Worm (Caenorhabditis elegans) whole organism, L1 larva: ENCODE data around the gene polh-1.
A peak's percentile ranks its signal among the peaks of the same experiment; 100 is the strongest.

Experiments
- C04F5.9 ChIP-seq: sonication (generic microtip); optimal IDR thresholded peaks from 2 replicates; lab custom pipeline; 2016; ENCODE audit warnings: missing genetic modification characterization, missing compliant biosample characterization
- aly-2 ChIP-seq: fragments of 150-350 bp; optimal IDR thresholded peaks from 2 replicates; lab custom pipeline; 2014; ENCODE audit warnings: missing biosample characterization, missing genetic modification characterization
- blmp-1 ChIP-seq: fragments of 150-350 bp; optimal IDR thresholded peaks from 2 replicates; lab custom pipeline; 2014; ENCODE audit warnings: missing biosample characterization, missing genetic modification characterization
- dsc-1 ChIP-seq: sonication (generic microtip); optimal IDR thresholded peaks from 2 replicates; lab custom pipeline; 2016; ENCODE audit warnings: mild to moderate bottlenecking, missing genetic modification characterization, missing compliant biosample characterization
- jun-1 ChIP-seq: fragments of 150-350 bp; optimal IDR thresholded peaks from 2 replicates; lab custom pipeline; 2014; ENCODE audit warnings: missing biosample characterization, missing genetic modification reagents, missing genetic modification characterization
- lin-15B ChIP-seq: fragments of 150-350 bp; sonication (generic microtip); optimal IDR thresholded peaks from 3 replicates; lab custom pipeline; 2014; ENCODE audit warnings: missing biosample characterization, missing genetic modification characterization
- lsy-2 ChIP-seq, 2 experiments: fragments of 150-350 bp; optimal IDR thresholded peaks; 2 replicates each; lab custom pipeline; 2014; ENCODE audit warnings: missing biosample characterization in 2 of 2, missing genetic modification characterization in 2 of 2
- mdl-1 ChIP-seq, 2 experiments: fragments of 150-350 bp; optimal IDR thresholded peaks; 2 replicates each; lab custom pipeline; 2014 to 2017; ENCODE audit warnings: missing biosample characterization in 2 of 2, missing genetic modification characterization in 2 of 2, inconsistent platforms in 1 of 2
- mep-1 ChIP-seq: fragments of 150-350 bp; optimal IDR thresholded peaks from 2 replicates; lab custom pipeline; 2014; ENCODE audit warnings: missing biosample characterization, missing genetic modification characterization
- nhr-47 ChIP-seq: sonication (generic microtip); optimal IDR thresholded peaks from 2 replicates; lab custom pipeline; 2016; ENCODE audit warnings: mild to moderate bottlenecking, missing genetic modification characterization, moderate library complexity, missing compliant biosample characterization
- skn-1 ChIP-seq: fragments of 150-350 bp; optimal IDR thresholded peaks from 2 replicates; lab custom pipeline; 2014; ENCODE audit warnings: missing biosample characterization, missing genetic modification characterization
- unc-62 ChIP-seq: fragments of 150-350 bp; optimal IDR thresholded peaks from 2 replicates; lab custom pipeline; 2014; ENCODE audit warnings: missing biosample characterization, missing genetic modification reagents, missing genetic modification characterization
- ztf-11 ChIP-seq, 2 experiments: sonication (generic microtip); optimal IDR thresholded peaks; 2 replicates each; lab custom pipeline; 2016 to 2017; ENCODE audit warnings: missing genetic modification characterization in 2 of 2, missing biosample characterization in 1 of 2, missing compliant biosample characterization in 1 of 2

DNA sequence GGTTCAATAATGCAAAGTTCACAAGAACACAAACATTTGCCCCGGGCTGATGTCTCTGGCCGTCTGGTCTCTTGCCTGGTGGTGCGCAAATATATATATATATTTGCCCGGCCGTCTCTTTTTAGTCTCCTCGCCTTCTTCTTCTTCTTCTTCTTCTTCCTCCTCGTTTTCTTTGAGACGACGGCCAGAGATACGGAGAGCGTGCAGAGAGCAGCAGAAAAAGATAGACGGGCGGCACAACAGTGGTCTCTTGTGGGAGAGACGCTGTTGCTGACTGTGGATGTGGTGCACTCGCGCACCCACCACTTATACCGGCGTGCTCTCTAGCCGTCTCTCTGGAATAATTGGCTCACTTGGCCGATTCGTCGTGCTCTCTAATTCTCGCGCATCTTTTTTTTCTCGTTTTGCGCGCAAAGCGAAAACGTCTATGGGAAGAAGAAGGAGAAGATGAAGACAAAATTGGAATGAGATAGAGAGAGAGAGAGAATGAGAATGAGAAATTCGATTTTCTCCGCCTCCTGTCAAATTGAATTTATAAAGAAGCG, 28.9 kb downstream of the polh-1 start:
- TF ChIP-seq dsc-1 (tag; lab: Kevin White, UChicago), result peak; percentile 98
- TF ChIP-seq nhr-47 (tag; lab: Kevin White, UChicago), result peak; percentile 99
- peak; percentile 77 for TF ChIP-seq C04F5.9
- peak; percentile 87 for TF ChIP-seq skn-1
- TF ChIP-seq lsy-2 (tag; optimal IDR thresholded peaks at IDR 0.05; lab: Kevin White, UChicago), result peak; percentile 86 to 90
- TF ChIP-seq mep-1 (tag; lab: Kevin White, UChicago), result peak; percentile 87
- TF ChIP-seq mdl-1 (tag; optimal IDR thresholded peaks at IDR 0.05; lab: Kevin White, UChicago), result peak; percentile 71 to 91
- TF ChIP-seq aly-2 (tag; lab: Kevin White, UChicago), result peak; percentile 80
- TF ChIP-seq unc-62 (GFP tag; lab: Kevin White, UChicago), result peak; percentile 93
- TF ChIP-seq lin-15B (tag; lab: Kevin White, UChicago), result no peak
- TF ChIP-seq ztf-11 (tag; optimal IDR thresholded peaks at IDR 0.05; lab: Kevin White, UChicago), result peak; percentile 44 to 94
- peak; percentile 96 for TF ChIP-seq jun-1 (tag; lab: Kevin White, UChicago)
- TF ChIP-seq blmp-1, result peak; percentile 97
